4 fruit fly cellular contexts compared by ENCODE assay signal in genomic region chr3R:23061209-23061608, dm6.
A peak's percentile ranks its signal among the peaks of the same experiment; 100 is the strongest.
TF ChIP-seq lines count a peak whose summit lies in the region.

Gene sav (minus strand): TSS chr3R:23061304.
Gene Ublcp1 (plus strand): TSS chr3R:23061493.

- TF ChIP-seq CTCF in whole organism, embryonic (GFP tag; optimal IDR thresholded peaks at IDR 0.05; lab: Kevin White, UChicago), result no peak

TF ChIP-seq in whole organism, adult, 20 proteins besides CTCF, POLR2A, EP300 and RAD21:
- TF ChIP-seq Crg-1 (GFP tag; optimal IDR thresholded peaks at IDR 0.05; lab: Kevin White, UChicago) (peak; percentile 0), cic (GFP tag; optimal IDR thresholded peaks at IDR 0.05; lab: Kevin White, UChicago) (no peak), CG33017 (tag; optimal IDR thresholded peaks at IDR 0.05; lab: Kevin White, UChicago) (peak; percentile 10), Clk (GFP tag; optimal IDR thresholded peaks at IDR 0.05; lab: Kevin White, UChicago) (no peak), CG14711 (tag; optimal IDR thresholded peaks at IDR 0.05; lab: Kevin White, UChicago) (peak; percentile 58), tj (GFP tag; optimal IDR thresholded peaks at IDR 0.05; lab: Kevin White, UChicago) (peak; percentile 43), CG11617 (GFP tag; optimal IDR thresholded peaks at IDR 0.05; lab: Kevin White, UChicago) (peak; percentile 9), CG7101 (tag; optimal IDR thresholded peaks at IDR 0.05; lab: Kevin White, UChicago) (peak; percentile 4), Hr96 (GFP tag; optimal IDR thresholded peaks at IDR 0.05; lab: Kevin White, UChicago) (no peak)

TF ChIP-seq in whole organism, embryonic, 481 proteins besides CTCF, POLR2A, EP300 and RAD21 (continues in another document):
- TF ChIP-seq lbe (GFP tag; optimal IDR thresholded peaks at IDR 0.05; lab: Kevin White, UChicago) (peak; percentile 61), CG13296 (GFP tag; optimal IDR thresholded peaks at IDR 0.05; lab: Kevin White, UChicago) (no peak), CG8478 (optimal IDR thresholded peaks at IDR 0.05; lab: Kevin White, UChicago) (no peak), stc (GFP tag; IDR thresholded peaks at IDR 0.05; lab: Robert Waterston, UW) (no peak), CG16863 (GFP tag; optimal IDR thresholded peaks at IDR 0.05; lab: Kevin White, UChicago) (no peak), CG16813 (GFP tag; IDR thresholded peaks at IDR 0.05; lab: Robert Waterston, UW; ENCODE audit: partially characterized antibody) (peak; percentile 91), ssp (GFP tag; IDR thresholded peaks at IDR 0.05; lab: Robert Waterston, UW) (0 out of 2 replicates have a peak, but pooled peaks have one; percentile 15), Atf6 (GFP tag; IDR thresholded peaks at IDR 0.05; lab: Robert Waterston, UW) (no peak; the same call in 1 of the 2 replicates), Ssrp (tag; optimal IDR thresholded peaks at IDR 0.05; lab: Kevin White, UChicago) (peak; percentile 17), wdn (GFP tag; IDR thresholded peaks at IDR 0.05; lab: Robert Waterston, UW) (no peak), hth (optimal IDR thresholded peaks at IDR 0.05; lab: Kevin White, UChicago) (no peak), repo (GFP tag; optimal IDR thresholded peaks at IDR 0.05; lab: Kevin White, UChicago) (no peak), sob (GFP tag; IDR thresholded peaks at IDR 0.05; lab: Robert Waterston, UW) (0 out of 2 replicates have a peak, but pooled peaks have one; percentile 19), NC2β (GFP tag; optimal IDR thresholded peaks at IDR 0.05; lab: Kevin White, UChicago) (no peak), dimm (GFP tag; IDR thresholded peaks at IDR 0.05; lab: Robert Waterston, UW) (no peak), bsh (GFP tag; optimal IDR thresholded peaks at IDR 0.05; lab: Kevin White, UChicago) (peak in 1 of 2 experiments; percentile 12), CG8281 (tag; optimal IDR thresholded peaks at IDR 0.05; lab: Kevin White, UChicago) (no peak), unpg (GFP tag; optimal IDR thresholded peaks at IDR 0.05; lab: Kevin White, UChicago) (peak; percentile 36), CG6689 (GFP tag; IDR thresholded peaks at IDR 0.05; lab: Robert Waterston, UW) (0 out of 2 replicates have a peak, but pooled peaks have one; percentile 18), Mes4 (GFP tag; optimal IDR thresholded peaks at IDR 0.05; lab: Kevin White, UChicago) (no peak), dm (GFP tag; optimal IDR thresholded peaks at IDR 0.05; lab: Kevin White, UChicago) (no peak), hbn (GFP tag; IDR thresholded peaks at IDR 0.05; lab: Robert Waterston, UW; ENCODE audit: partially characterized antibody) (peak; percentile 88), Ravus (GFP tag; IDR thresholded peaks at IDR 0.05; lab: Robert Waterston, UW) (no peak), ATbp (GFP tag; optimal IDR thresholded peaks at IDR 0.05; lab: Kevin White, UChicago) (no peak), dysf (GFP tag; IDR thresholded peaks at IDR 0.05; lab: Robert Waterston, UW) (no peak), CG17802 (tag; optimal IDR thresholded peaks at IDR 0.05; lab: Kevin White, UChicago) (no peak), CG1792 (GFP tag; optimal IDR thresholded peaks at IDR 0.05; lab: Kevin White, UChicago) (no peak)

TF ChIP-seq in whole organism, prepupa, 60 proteins besides CTCF, POLR2A, EP300 and RAD21:
- TF ChIP-seq Blimp-1 (GFP tag; optimal IDR thresholded peaks at IDR 0.05; lab: Kevin White, UChicago) (no peak), spab (GFP tag; optimal IDR thresholded peaks at IDR 0.05; lab: Kevin White, UChicago) (no peak), CG3919 (GFP tag; optimal IDR thresholded peaks at IDR 0.05; lab: Kevin White, UChicago) (peak; percentile 17), CG10631 (GFP tag; optimal IDR thresholded peaks at IDR 0.05; lab: Kevin White, UChicago) (no peak), CG4318 (GFP tag; optimal IDR thresholded peaks at IDR 0.05; lab: Kevin White, UChicago) (no peak), ss (GFP tag; optimal IDR thresholded peaks at IDR 0.05; lab: Kevin White, UChicago) (no peak), achi (GFP tag; optimal IDR thresholded peaks at IDR 0.05; lab: Kevin White, UChicago) (peak; percentile 91), CG11902 (GFP tag; optimal IDR thresholded peaks at IDR 0.05; lab: Kevin White, UChicago) (no peak), Sox14 (GFP tag; optimal IDR thresholded peaks at IDR 0.05; lab: Kevin White, UChicago) (peak; percentile 35), eg (GFP tag; IDR thresholded peaks at IDR 0.05; lab: Robert Waterston, UW) (no peak), CG34406 (GFP tag; optimal IDR thresholded peaks at IDR 0.05; lab: Kevin White, UChicago) (no peak), Hr39 (GFP tag; optimal IDR thresholded peaks at IDR 0.05; lab: Kevin White, UChicago) (no peak), fkh (GFP tag; optimal IDR thresholded peaks at IDR 0.05; lab: Kevin White, UChicago) (no peak), fd85E (GFP tag; optimal IDR thresholded peaks at IDR 0.05; lab: Kevin White, UChicago) (no peak), CG31627 (GFP tag; optimal IDR thresholded peaks at IDR 0.05; lab: Kevin White, UChicago) (peak; percentile 16), Eip93F (GFP tag; optimal IDR thresholded peaks at IDR 0.05; lab: Kevin White, UChicago) (no peak), topi (GFP tag; optimal IDR thresholded peaks at IDR 0.05; lab: Kevin White, UChicago) (peak; percentile 15), Ets96B (tag; optimal IDR thresholded peaks at IDR 0.05; lab: Kevin White, UChicago) (peak; percentile 29), vri (GFP tag; optimal IDR thresholded peaks at IDR 0.05; lab: Kevin White, UChicago) (peak; percentile 11), svp (GFP tag; lab: Kevin White, UChicago) (peak; percentile 50), Sox15 (GFP tag; optimal IDR thresholded peaks at IDR 0.05; lab: Kevin White, UChicago) (no peak), acj6 (GFP tag; optimal IDR thresholded peaks at IDR 0.05; lab: Kevin White, UChicago) (peak; percentile 17), CG6808 (GFP tag; optimal IDR thresholded peaks at IDR 0.05; lab: Kevin White, UChicago) (peak; percentile 83), esn (GFP tag; optimal IDR thresholded peaks at IDR 0.05; lab: Kevin White, UChicago) (peak; percentile 47)

TF ChIP-seq in whole organism, wandering third instar larva, 38 proteins besides CTCF, POLR2A, EP300 and RAD21:
- TF ChIP-seq tai (GFP tag; optimal IDR thresholded peaks at IDR 0.05; lab: Kevin White, UChicago), result no peak
- no peak for TF ChIP-seq dl (GFP tag; optimal IDR thresholded peaks at IDR 0.05; lab: Kevin White, UChicago; ENCODE audit: insufficient read depth in 1 of 2, partially characterized antibody in 2 of 2)
- TF ChIP-seq Hnf4 (GFP tag; optimal IDR thresholded peaks at IDR 0.05; lab: Kevin White, UChicago), result no peak
- no peak for TF ChIP-seq Jra (GFP tag; optimal IDR thresholded peaks at IDR 0.05; lab: Kevin White, UChicago)
- TF ChIP-seq sage (GFP tag; optimal IDR thresholded peaks at IDR 0.05; lab: Kevin White, UChicago), result peak; percentile 10
- TF ChIP-seq br (GFP tag; optimal IDR thresholded peaks at IDR 0.05; lab: Kevin White, UChicago), result no peak
- TF ChIP-seq Rel (GFP tag; optimal IDR thresholded peaks at IDR 0.05; lab: Kevin White, UChicago), result no peak
- peak; percentile 59 for TF ChIP-seq Rel (tag; optimal IDR thresholded peaks at IDR 0.05; lab: Kevin White, UChicago)
- no peak for TF ChIP-seq GATAd (GFP tag; optimal IDR thresholded peaks at IDR 0.05; lab: Kevin White, UChicago)
- peak; percentile 24 for TF ChIP-seq h (GFP tag; optimal IDR thresholded peaks at IDR 0.05; lab: Kevin White, UChicago)
- peak in 1 of 2 experiments; percentile 24 for TF ChIP-seq foxo (GFP tag; optimal IDR thresholded peaks at IDR 0.05; lab: Kevin White, UChicago)
- TF ChIP-seq Abd-B (GFP tag; optimal IDR thresholded peaks at IDR 0.05; lab: Kevin White, UChicago), result no peak
- TF ChIP-seq woc (GFP tag; optimal IDR thresholded peaks at IDR 0.05; lab: Kevin White, UChicago), result no peak
- no peak for TF ChIP-seq OdsH (GFP tag; optimal IDR thresholded peaks at IDR 0.05; lab: Kevin White, UChicago)
- TF ChIP-seq sv (GFP tag; optimal IDR thresholded peaks at IDR 0.05; lab: Kevin White, UChicago), result no peak
- TF ChIP-seq HLH106 (tag; optimal IDR thresholded peaks at IDR 0.05; lab: Kevin White, UChicago), result no peak
- peak; percentile 13 for TF ChIP-seq psq (GFP tag; optimal IDR thresholded peaks at IDR 0.05; lab: Kevin White, UChicago)
- TF ChIP-seq rgr (GFP tag; optimal IDR thresholded peaks at IDR 0.05; lab: Kevin White, UChicago), result peak; percentile 35
- no peak for TF ChIP-seq fru (GFP tag; optimal IDR thresholded peaks at IDR 0.05; lab: Kevin White, UChicago)
TF ChIP-seq in whole organism, wandering third instar larva: peak in this region for 6.
